Worm (Caenorhabditis elegans): ENCODE data around the gene C33D9.8.

ce11 chrIV:8792808-8793207 is 6.3 kb upstream of the C33D9.8 start, which contains the start of gene C33D9.3:
- TF ChIP-seq ztf-4 (tag; optimal IDR thresholded peaks at IDR 0.05) (no peak), elt-3 (tag; optimal IDR thresholded peaks at IDR 0.05) (no peak), tbx-2 (tag; optimal IDR thresholded peaks at IDR 0.05) (no peak), ama-1 (optimal IDR thresholded peaks at IDR 0.05) (no peak), nhr-28 (tag; optimal IDR thresholded peaks at IDR 0.05) (no peak), ceh-28 (tag; optimal IDR thresholded peaks at IDR 0.05) (no peak), fkh-10 (GFP tag; optimal IDR thresholded peaks at IDR 0.05) (no peak), pqm-1 (tag; optimal IDR thresholded peaks at IDR 0.05) (no peak), lin-15B (tag; optimal IDR thresholded peaks at IDR 0.05) (no peak), elt-2 (tag; optimal IDR thresholded peaks at IDR 0.05) (no peak), mdl-1 (tag; optimal IDR thresholded peaks at IDR 0.05) (no peak), nhr-23 (tag; optimal IDR thresholded peaks at IDR 0.05) (no peak)
